Fruit fly (Drosophila melanogaster) whole organism, prepupa: Measurements from ENCODE around the gene CG4970.

ENCODE experiments used
- CG10631 ChIP-seq: fragments of 200-800 bp; sonication (Bioruptor generic); optimal IDR thresholded peaks from 2 replicates; lab custom pipeline; 2016; ENCODE audit warnings: missing biosample characterization, missing genetic modification characterization
- CG10669 ChIP-seq: fragments of 200-800 bp; sonication (Bioruptor generic); optimal IDR thresholded peaks from 3 replicates; lab custom pipeline; 2018; ENCODE audit warnings: missing biosample characterization, mild to moderate bottlenecking, missing genetic modification characterization, moderate library complexity
- CG11762 ChIP-seq: fragments of 200-800 bp; sonication (Bioruptor generic); optimal IDR thresholded peaks from 3 replicates; lab custom pipeline; 2016; ENCODE audit warnings: missing biosample characterization, missing genetic modification characterization; ENCODE audit not compliant: insufficient read depth
- CG11902 ChIP-seq: fragments of 200-800 bp; sonication (Bioruptor generic); optimal IDR thresholded peaks from 3 replicates; lab custom pipeline; 2016; ENCODE audit warnings: missing biosample characterization, missing genetic modification characterization
- CG1621 ChIP-seq: fragments of 200-800 bp; sonication (Bioruptor generic); optimal IDR thresholded peaks from 3 replicates; lab custom pipeline; 2018; ENCODE audit warnings: missing biosample characterization, mild to moderate bottlenecking, missing genetic modification characterization
- CG16779 ChIP-seq: fragments of 200-800 bp; sonication (Bioruptor generic); optimal IDR thresholded peaks from 3 replicates; lab custom pipeline; 2017; ENCODE audit warnings: missing biosample characterization, mild to moderate bottlenecking, missing genetic modification characterization
- CG3032 ChIP-seq: fragments of 200-800 bp; optimal IDR thresholded peaks from 2 replicates; lab custom pipeline; 2019; ENCODE audit warnings: missing biosample characterization, mild to moderate bottlenecking, missing genetic modification characterization, moderate library complexity
- CG32006 ChIP-seq: fragments of 200-800 bp; sonication (Bioruptor generic); optimal IDR thresholded peaks from 3 replicates; lab custom pipeline; 2017; ENCODE audit warnings: missing biosample characterization, mild to moderate bottlenecking, missing genetic modification characterization
- CG34406 ChIP-seq: fragments of 200-800 bp; sonication (Bioruptor generic); optimal IDR thresholded peaks from 3 replicates; lab custom pipeline; 2016; ENCODE audit warnings: missing biosample characterization, missing genetic modification characterization
- CG3919 ChIP-seq: fragments of 200-800 bp; sonication (Bioruptor generic); optimal IDR thresholded peaks from 3 replicates; lab custom pipeline; 2016; ENCODE audit warnings: missing biosample characterization, missing genetic modification characterization
- CG6276 ChIP-seq: fragments of 200-800 bp; sonication (Bioruptor generic); optimal IDR thresholded peaks from 2 replicates; lab custom pipeline; 2017; ENCODE audit warnings: missing biosample characterization, mild to moderate bottlenecking, missing genetic modification characterization
- CG6808 ChIP-seq: fragments of 200-800 bp; sonication (Bioruptor generic); optimal IDR thresholded peaks from 3 replicates; lab custom pipeline; 2017; ENCODE audit warnings: missing biosample characterization, missing genetic modification characterization, mild to moderate bottlenecking, moderate library complexity, missing genetic modification reagents
- CG7368 ChIP-seq: fragments of 200-800 bp; sonication (Bioruptor generic); optimal IDR thresholded peaks from 3 replicates; lab custom pipeline; 2016; ENCODE audit warnings: missing biosample characterization, missing genetic modification characterization
- CG8319 ChIP-seq: fragments of 200-800 bp; sonication (Bioruptor generic); optimal IDR thresholded peaks from 3 replicates; lab custom pipeline; 2016; ENCODE audit warnings: missing biosample characterization, missing genetic modification characterization
- Eip78C ChIP-seq: fragments of 200-800 bp; sonication (Bioruptor generic); peaks from one replicate; lab custom pipeline; 2016; ENCODE audit warnings: missing biosample characterization, missing genetic modification characterization
- Eip93F ChIP-seq: fragments of 200-800 bp; sonication (Bioruptor generic); optimal IDR thresholded peaks from 2 replicates; lab custom pipeline; 2016; ENCODE audit warnings: missing biosample characterization, mild to moderate bottlenecking, missing genetic modification characterization
- Ets21C ChIP-seq: fragments of 200-800 bp; sonication (Bioruptor generic); optimal IDR thresholded peaks from 3 replicates; lab custom pipeline; 2016; ENCODE audit warnings: missing biosample characterization, missing genetic modification characterization
- Ets96B ChIP-seq: fragments of 200-800 bp; optimal IDR thresholded peaks from 2 replicates; lab custom pipeline; 2019; ENCODE audit warnings: missing biosample characterization, mild to moderate bottlenecking, missing genetic modification characterization, moderate library complexity
- Gug ChIP-seq: fragments of 200-800 bp; sonication (Bioruptor generic); IDR thresholded peaks from 2 replicates; pipeline ENCODE4 v1.3.6; 2022; ENCODE audit warnings: missing biosample characterization, missing genetic modification characterization
- Hr38 ChIP-seq: sonication (Bioruptor generic); optimal IDR thresholded peaks from 2 replicates; lab custom pipeline; 2016; ENCODE audit warnings: missing biosample characterization, missing genetic modification characterization
- Hr39 ChIP-seq: fragments of 200-800 bp; sonication (Bioruptor generic); optimal IDR thresholded peaks from 2 replicates; lab custom pipeline; 2016; ENCODE audit warnings: missing biosample characterization, missing genetic modification characterization
- Hr4 ChIP-seq: fragments of 200-800 bp; sonication (Bioruptor generic); optimal IDR thresholded peaks from 3 replicates; lab custom pipeline; 2016; ENCODE audit warnings: missing biosample characterization, missing genetic modification characterization
- Lpt ChIP-seq: fragments of 200-800 bp; sonication (Bioruptor generic); optimal IDR thresholded peaks from 3 replicates; lab custom pipeline; 2016; ENCODE audit warnings: missing biosample characterization, missing genetic modification characterization
- Met ChIP-seq: fragments of 200-800 bp; sonication (Bioruptor generic); optimal IDR thresholded peaks from 3 replicates; lab custom pipeline; 2016; ENCODE audit warnings: missing biosample characterization, missing genetic modification characterization
- OdsH ChIP-seq: fragments of 200-800 bp; sonication (Bioruptor generic); optimal IDR thresholded peaks from 3 replicates; lab custom pipeline; 2016; ENCODE audit warnings: missing biosample characterization, missing genetic modification characterization
- Sox102F ChIP-seq: fragments of 200-800 bp; sonication (Bioruptor generic); optimal IDR thresholded peaks from 2 replicates; lab custom pipeline; 2016; ENCODE audit warnings: missing biosample characterization, mild to moderate bottlenecking, missing genetic modification characterization
- Sox14 ChIP-seq: fragments of 200-800 bp; sonication (Bioruptor generic); optimal IDR thresholded peaks from 3 replicates; lab custom pipeline; 2016; ENCODE audit warnings: missing biosample characterization, missing genetic modification characterization
- Sox15 ChIP-seq: fragments of 200-800 bp; sonication (Bioruptor generic); optimal IDR thresholded peaks from 3 replicates; lab custom pipeline; 2016; ENCODE audit warnings: missing biosample characterization, missing genetic modification characterization
- cyc ChIP-seq: fragments of 200-800 bp; sonication (Bioruptor generic); optimal IDR thresholded peaks from 3 replicates; lab custom pipeline; 2016; ENCODE audit warnings: missing biosample characterization, missing genetic modification characterization
- dac ChIP-seq: fragments of 200-800 bp; sonication (Bioruptor generic); optimal IDR thresholded peaks from 2 replicates; lab custom pipeline; 2017; ENCODE audit warnings: missing biosample characterization, mild to moderate bottlenecking, missing genetic modification characterization
- dsx ChIP-seq: fragments of 200-800 bp; optimal IDR thresholded peaks from 3 replicates; lab custom pipeline; 2019; ENCODE audit warnings: missing biosample characterization, mild to moderate bottlenecking, missing genetic modification characterization, moderate library complexity; ENCODE audit not compliant: poor library complexity, severe bottlenecking
- eg ChIP-seq: fragments of 200-800 bp; sonication (Bioruptor generic); IDR thresholded peaks from 3 replicates; pipeline ENCODE4 v1.3.6; 2022; ENCODE audit warnings: missing biosample characterization, missing genetic modification characterization
- esn ChIP-seq: fragments of 200-800 bp; sonication (Bioruptor generic); optimal IDR thresholded peaks from 2 replicates; lab custom pipeline; 2016; ENCODE audit warnings: missing biosample characterization, mild to moderate bottlenecking, missing genetic modification characterization, moderate library complexity
- fd59A ChIP-seq: fragments of 200-800 bp; sonication (Bioruptor generic); optimal IDR thresholded peaks from 2 replicates; lab custom pipeline; 2017; ENCODE audit warnings: missing biosample characterization, mild to moderate bottlenecking, missing genetic modification characterization, missing genetic modification reagents
- fd85E ChIP-seq: fragments of 200-800 bp; sonication (Bioruptor generic); optimal IDR thresholded peaks from 3 replicates; lab custom pipeline; 2016; ENCODE audit warnings: missing biosample characterization, missing genetic modification characterization
- fkh ChIP-seq: fragments of 200-800 bp; sonication (Bioruptor generic); optimal IDR thresholded peaks from 3 replicates; lab custom pipeline; 2017; ENCODE audit warnings: missing biosample characterization, mild to moderate bottlenecking, missing genetic modification characterization, moderate library complexity
- net ChIP-seq: fragments of 200-800 bp; sonication (Bioruptor generic); optimal IDR thresholded peaks from 3 replicates; lab custom pipeline; 2016; ENCODE audit warnings: missing biosample characterization, missing genetic modification characterization
- pdm3 ChIP-seq: fragments of 200-800 bp; sonication (Bioruptor generic); optimal IDR thresholded peaks from 3 replicates; lab custom pipeline; 2016; ENCODE audit warnings: missing biosample characterization, missing genetic modification characterization
- salr ChIP-seq, 2 experiments: fragments of 200-800 bp; sonication (Bioruptor generic); optimal IDR thresholded peaks; 3 replicates each; lab custom pipeline; 2016 to 2018; ENCODE audit warnings: missing biosample characterization in 2 of 2, missing genetic modification characterization in 2 of 2, mild to moderate bottlenecking in 1 of 2
- spab ChIP-seq: fragments of 200-800 bp; sonication (Bioruptor generic); optimal IDR thresholded peaks from 2 replicates; lab custom pipeline; 2017; ENCODE audit warnings: missing biosample characterization, mild to moderate bottlenecking, missing genetic modification characterization, missing genetic modification reagents
- ss ChIP-seq, 2 experiments: fragments of 200-800 bp; sonication (Bioruptor generic); optimal IDR thresholded peaks; 2 replicates in 1 of 2; 3 replicates in 1 of 2; lab custom pipeline; 2017 to 2018; ENCODE audit warnings: mild to moderate bottlenecking in 2 of 2, missing biosample characterization in 2 of 2, missing genetic modification characterization in 2 of 2, moderate library complexity in 1 of 2
- svp ChIP-seq: fragments of 200-800 bp; sonication (Bioruptor generic); peaks from one replicate; lab custom pipeline; 2016; ENCODE audit warnings: missing biosample characterization, missing genetic modification characterization
- topi ChIP-seq: fragments of 200-800 bp; sonication (Bioruptor generic); optimal IDR thresholded peaks from 3 replicates; lab custom pipeline; 2016; ENCODE audit warnings: missing biosample characterization, missing genetic modification characterization

CG4970 gene

DNA sequence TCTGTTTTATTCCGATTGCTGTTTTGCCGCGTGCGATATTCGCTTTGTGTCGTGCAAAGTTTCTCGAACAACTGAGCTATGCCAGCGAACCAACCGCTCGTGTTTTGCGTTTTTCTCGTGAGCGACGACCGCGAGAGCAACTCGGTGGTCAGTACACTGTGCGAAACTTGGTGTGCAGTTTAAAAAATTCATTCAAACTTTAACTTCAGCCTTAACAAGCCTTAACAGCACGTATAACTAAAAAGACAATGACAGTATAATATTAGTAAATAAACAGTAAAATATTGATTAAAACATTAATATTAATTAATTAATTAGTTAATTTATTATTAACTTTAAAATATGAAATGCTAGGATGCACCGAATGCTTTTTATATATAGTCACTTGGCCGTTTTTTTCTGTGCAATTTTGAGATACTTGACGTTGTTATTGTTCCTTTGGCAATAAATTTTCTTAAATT lies 11.0 kb downstream of the CG4970 start, which contains the start of gene CG31705 (continued):
- TF ChIP-seq CG34406 (GFP tag; lab: Kevin White, UChicago) (peak; percentile 64), spab (peak; percentile 54), CG8319 (GFP tag; lab: Kevin White, UChicago) (peak; percentile 66), fd85E (no peak), Sox102F (GFP tag; lab: Kevin White, UChicago) (peak; percentile 44), CG3919 (peak; percentile 70), CG6808 (GFP tag; lab: Kevin White, UChicago) (peak; percentile 63), CG7368 (peak; percentile 46), CG11762 (GFP tag; lab: Kevin White, UChicago) (peak; percentile 51), Hr39 (GFP tag; lab: Kevin White, UChicago) (peak; percentile 18), fd59A (peak; percentile 34), CG11902 (peak; percentile 60), Ets21C (GFP tag; lab: Kevin White, UChicago) (peak; percentile 6), dac (GFP tag; lab: Kevin White, UChicago) (no peak), fkh (GFP tag; lab: Kevin White, UChicago) (peak; percentile 44), cyc (GFP tag; lab: Kevin White, UChicago) (peak; percentile 32), CG6276 (peak; percentile 84), topi (peak; percentile 62), net (GFP tag; lab: Kevin White, UChicago) (peak; percentile 41), pdm3 (GFP tag; lab: Kevin White, UChicago) (no peak), Eip93F (GFP tag; lab: Kevin White, UChicago) (no peak), dsx (GFP tag; lab: Kevin White, UChicago) (peak; percentile 18), Hr4 (no peak), CG10631 (GFP tag; lab: Kevin White, UChicago) (peak; percentile 73), esn (GFP tag; lab: Kevin White, UChicago) (peak; percentile 65), CG10669 (GFP tag; lab: Kevin White, UChicago) (peak; percentile 65), CG16779 (tag; lab: Kevin White, UChicago) (peak; percentile 38), CG1621 (no peak), CG3032 (tag; lab: Kevin White, UChicago) (peak; percentile 55), ss (GFP tag; optimal IDR thresholded peaks at IDR 0.05; lab: Kevin White, UChicago) (peak in 1 of 2 experiments; percentile 58), Sox14 (peak; percentile 8)

- no peak for TF ChIP-seq Lpt (GFP tag; lab: Kevin White, UChicago)
- TF ChIP-seq Sox102F (GFP tag; lab: Kevin White, UChicago), result no peak
- no peak for TF ChIP-seq svp (GFP tag; lab: Kevin White, UChicago)
- no peak for TF ChIP-seq CG34406 (GFP tag; lab: Kevin White, UChicago)
- TF ChIP-seq cyc (GFP tag; lab: Kevin White, UChicago), result no peak
- TF ChIP-seq Hr4, result no peak
- no peak for TF ChIP-seq Eip78C (GFP tag; lab: Kevin White, UChicago)
- no peak for TF ChIP-seq OdsH (GFP tag; lab: Kevin White, UChicago)
- no peak for TF ChIP-seq Sox15
- TF ChIP-seq CG8319 (GFP tag; lab: Kevin White, UChicago), result no peak
- no peak for TF ChIP-seq CG1621
- no peak for TF ChIP-seq spab
- no peak for TF ChIP-seq dsx (GFP tag; lab: Kevin White, UChicago)
- TF ChIP-seq CG7368, result no peak
- TF ChIP-seq Ets21C (GFP tag; lab: Kevin White, UChicago), result no peak
- TF ChIP-seq eg (GFP tag; lab: Robert Waterston, UW), result no peak
- TF ChIP-seq Sox14, result no peak
- TF ChIP-seq fd59A, result no peak
- no peak for TF ChIP-seq topi
- no peak for TF ChIP-seq CG11902
These were observed 13.8 kb downstream of the CG4970 start, which contains the start of gene CG31706 for dm6 chr2L:11530952-11531351. TSS of gene CG31706 (minus strand) at chr2L:11531052.

dm6 chr2L:11531520-11531919 lies 14.3 kb downstream of the CG4970 start, which contains the start of gene CG34162:
TSS of gene CG34162 (plus strand) at chr2L:11531820.
- no peak for TF ChIP-seq fkh (GFP tag; lab: Kevin White, UChicago)
- TF ChIP-seq eg (GFP tag; lab: Robert Waterston, UW), result no peak
- no peak for TF ChIP-seq Hr38 (GFP tag; lab: Kevin White, UChicago)
- TF ChIP-seq Met (GFP tag; lab: Kevin White, UChicago), result no peak
- no peak for TF ChIP-seq salr (GFP tag; optimal IDR thresholded peaks at IDR 0.05; lab: Kevin White, UChicago)
- no peak for TF ChIP-seq Ets21C (GFP tag; lab: Kevin White, UChicago)
- no peak for TF ChIP-seq Ets96B (tag; lab: Kevin White, UChicago)
- no peak for TF ChIP-seq CG32006 (GFP tag; lab: Kevin White, UChicago)
- no peak for TF ChIP-seq Gug (GFP tag; lab: Robert Waterston, UW)
- no peak for TF ChIP-seq CG1621
- TF ChIP-seq Hr39 (GFP tag; lab: Kevin White, UChicago), result no peak
- TF ChIP-seq cyc (GFP tag; lab: Kevin White, UChicago), result no peak
- no peak for TF ChIP-seq dsx (GFP tag; lab: Kevin White, UChicago)
- no peak for TF ChIP-seq esn (GFP tag; lab: Kevin White, UChicago)
- TF ChIP-seq CG7368, result no peak
- TF ChIP-seq svp (GFP tag; lab: Kevin White, UChicago), result no peak
- TF ChIP-seq, all 60 proteins: peak for 0
